Fruit fly (Drosophila melanogaster) whole organism, embryonic: ENCODE data around the gene Polr3E.

Experiments
- Antp ChIP-seq: fragments of 200-800 bp; sonication (Bioruptor generic); optimal IDR thresholded peaks from 3 replicates; lab custom pipeline; 2016; ENCODE audit warnings: missing biosample characterization, missing genetic modification characterization
- Atf-2 ChIP-seq: fragments of 200-800 bp; sonication (Bioruptor generic); optimal IDR thresholded peaks from 2 replicates; lab custom pipeline; 2016; ENCODE audit warnings: missing biosample characterization, missing genetic modification characterization
- BEAF-32 ChIP-seq: fragments of 200-800 bp; sonication (Bioruptor generic); optimal IDR thresholded peaks from 3 replicates; lab custom pipeline; 2017; ENCODE audit warnings: missing biosample characterization, missing genetic modification characterization, mild to moderate bottlenecking, moderate library complexity, missing genetic modification reagents
- CG10147 ChIP-seq: fragments of 200-800 bp; sonication (Bioruptor generic); optimal IDR thresholded peaks from 2 replicates; lab custom pipeline; 2019; ENCODE audit warnings: missing biosample characterization, mild to moderate bottlenecking, missing genetic modification characterization, moderate library complexity
- CG12071 ChIP-seq: fragments of 200-800 bp; sonication (Bioruptor generic); optimal IDR thresholded peaks from 3 replicates; lab custom pipeline; 2018; ENCODE audit warnings: missing biosample characterization, mild to moderate bottlenecking, missing genetic modification characterization
- CG12104 ChIP-seq: fragments of 200-800 bp; sonication (Bioruptor generic); optimal IDR thresholded peaks from 3 replicates; lab custom pipeline; 2016; ENCODE audit warnings: missing biosample characterization, missing genetic modification characterization
- CG12299 ChIP-seq: fragments of 200-800 bp; sonication (Bioruptor generic); optimal IDR thresholded peaks from 2 replicates; lab custom pipeline; 2018; ENCODE audit warnings: missing biosample characterization, mild to moderate bottlenecking, missing genetic modification characterization
- CG13775 ChIP-seq: fragments of 200-800 bp; sonication (Bioruptor generic); optimal IDR thresholded peaks from 3 replicates; lab custom pipeline; 2017; ENCODE audit warnings: missing biosample characterization, mild to moderate bottlenecking, missing genetic modification characterization
- CG15269 ChIP-seq: fragments of 200-800 bp; sonication (Bioruptor generic); optimal IDR thresholded peaks from 2 replicates; lab custom pipeline; 2018; ENCODE audit warnings: missing biosample characterization, mild to moderate bottlenecking, missing genetic modification characterization, moderate library complexity
- CG15514 ChIP-seq: fragments of 200-800 bp; sonication (Bioruptor generic); optimal IDR thresholded peaks from 3 replicates; lab custom pipeline; 2017; ENCODE audit warnings: missing biosample characterization, missing genetic modification characterization, mild to moderate bottlenecking, moderate library complexity, missing genetic modification reagents
- CG1603 ChIP-seq: fragments of 200-800 bp; sonication (Bioruptor generic); optimal IDR thresholded peaks from 2 replicates; lab custom pipeline; 2019; ENCODE audit warnings: missing biosample characterization, mild to moderate bottlenecking, missing genetic modification characterization, moderate library complexity
- CG16815 ChIP-seq: fragments of 200-800 bp; sonication (Bioruptor generic); optimal IDR thresholded peaks from 3 replicates; lab custom pipeline; 2017; ENCODE audit warnings: missing biosample characterization, mild to moderate bottlenecking, missing genetic modification characterization
- CG17361 ChIP-seq: fragments of 200-800 bp; sonication (Bioruptor generic); IDR thresholded peaks from 3 replicates; pipeline ENCODE4 v1.3.6; 2022; ENCODE audit warnings: missing biosample characterization, missing genetic modification characterization
- CG2712 ChIP-seq: fragments of 200-800 bp; optimal IDR thresholded peaks from 3 replicates; lab custom pipeline; 2019; ENCODE audit warnings: missing biosample characterization, mild to moderate bottlenecking, missing genetic modification characterization, moderate library complexity
- CG31224 ChIP-seq: fragments of 200-800 bp; sonication (Bioruptor generic); IDR thresholded peaks from 2 replicates; pipeline ENCODE4 v1.3.6; 2022; ENCODE audit warnings: missing biosample characterization, missing genetic modification characterization
- CG3726 ChIP-seq: fragments of 200-800 bp; sonication (Bioruptor generic); IDR thresholded peaks from 3 replicates; pipeline ENCODE4, ENCODE4 v1.3.6; 2022; ENCODE audit warnings: missing biosample characterization, missing genetic modification characterization
- CG7271 ChIP-seq: fragments of 200-800 bp; sonication (Bioruptor generic); optimal IDR thresholded peaks from 2 replicates; lab custom pipeline; 2018; ENCODE audit warnings: missing biosample characterization, mild to moderate bottlenecking, missing genetic modification characterization, moderate library complexity
- CG8281 ChIP-seq: fragments of 200-800 bp; sonication (Bioruptor generic); optimal IDR thresholded peaks from 2 replicates; lab custom pipeline; 2018; ENCODE audit warnings: missing biosample characterization, mild to moderate bottlenecking, missing genetic modification characterization, moderate library complexity
- CG8290 ChIP-seq, 3 experiments: fragments of 200-800 bp; sonication (Bioruptor generic); optimal IDR thresholded peaks; 2 replicates each; lab custom pipeline; 2016 to 2019; ENCODE audit warnings: missing biosample characterization in 3 of 3, missing genetic modification characterization in 3 of 3, mild to moderate bottlenecking in 2 of 3, moderate library complexity in 1 of 3
- CG8359 ChIP-seq: fragments of 200-800 bp; sonication (Bioruptor generic); optimal IDR thresholded peaks from 2 replicates; lab custom pipeline; 2017; ENCODE audit warnings: missing biosample characterization, mild to moderate bottlenecking, missing genetic modification characterization, borderline replicate concordance
- CG8924 ChIP-seq: fragments of 200-800 bp; optimal IDR thresholded peaks from 3 replicates; lab custom pipeline; 2019; ENCODE audit warnings: missing biosample characterization, mild to moderate bottlenecking, missing genetic modification characterization, moderate library complexity
- D19B ChIP-seq: fragments of 200-800 bp; sonication (Bioruptor generic); optimal IDR thresholded peaks from 2 replicates; lab custom pipeline; 2017; ENCODE audit warnings: missing biosample characterization, mild to moderate bottlenecking, missing genetic modification characterization
- Dfd ChIP-seq, 2 experiments: fragments of >200 bp; optimal IDR thresholded peaks; 2 replicates each; lab custom pipeline; 2017; ENCODE audit warnings: missing biosample characterization in 2 of 2, missing genetic modification characterization in 2 of 2
- Ets65A ChIP-seq: fragments of 200-800 bp; sonication (Bioruptor generic); peaks from one replicate; lab custom pipeline; 2016; ENCODE audit warnings: missing biosample characterization, missing genetic modification characterization
- HHEX ChIP-seq: fragments of 200-800 bp; sonication (Bioruptor generic); optimal IDR thresholded peaks from 3 replicates; lab custom pipeline; 2017; ENCODE audit warnings: missing biosample characterization, mild to moderate bottlenecking, missing genetic modification characterization, missing genetic modification reagents
- MTF-1 ChIP-seq: fragments of 200-800 bp; sonication (Bioruptor generic); optimal IDR thresholded peaks from 2 replicates; lab custom pipeline; 2018; ENCODE audit warnings: missing biosample characterization, mild to moderate bottlenecking, missing genetic modification characterization, borderline replicate concordance
- Med ChIP-seq: fragments of 200-800 bp; sonication (Bioruptor generic); peaks from one replicate; lab custom pipeline; 2016; ENCODE audit warnings: missing biosample characterization, missing genetic modification characterization, mild to moderate bottlenecking, inconsistent platforms, moderate library complexity
- Optix ChIP-seq: fragments of 200-800 bp; sonication (Bioruptor generic); IDR thresholded peaks from 3 replicates; pipeline ENCODE4 v1.3.6; 2022; ENCODE audit warnings: missing biosample characterization, missing genetic modification characterization
- Pdp1 ChIP-seq, 2 experiments: fragments of 200-800 bp; sonication (Bioruptor generic); optimal IDR thresholded peaks; 3 replicates each; lab custom pipeline; 2016; ENCODE audit warnings: missing biosample characterization in 2 of 2, missing genetic modification characterization in 2 of 2, mild to moderate bottlenecking in 1 of 2, moderate library complexity in 1 of 2
- aop ChIP-seq: fragments of 200-800 bp; sonication (Bioruptor generic); IDR thresholded peaks from 2 replicates; pipeline ENCODE4 v1.3.6; 2022; ENCODE audit warnings: missing biosample characterization, missing genetic modification characterization
- ato ChIP-seq: fragments of 200-800 bp; sonication (Bioruptor generic); IDR thresholded peaks from 2 replicates; pipeline ENCODE4 v1.3.6; 2022; ENCODE audit warnings: missing biosample characterization, missing genetic modification characterization; ENCODE audit not compliant: partially characterized antibody
- bcd ChIP-seq: fragments of 200-800 bp; sonication (Bioruptor generic); optimal IDR thresholded peaks from 2 replicates; lab custom pipeline; 2017; ENCODE audit warnings: missing biosample characterization, mild to moderate bottlenecking, missing genetic modification characterization
- chinmo ChIP-seq: fragments of 200-800 bp; sonication (Bioruptor generic); IDR thresholded peaks from 4 replicates; pipeline ENCODE4 v1.3.6; 2022; ENCODE audit warnings: missing biosample characterization, missing genetic modification characterization; ENCODE audit not compliant: partially characterized antibody
- dimm ChIP-seq: fragments of 200-800 bp; sonication (Bioruptor generic); IDR thresholded peaks from 2 replicates; pipeline ENCODE4 v1.3.6; 2022; ENCODE audit warnings: missing biosample characterization, missing genetic modification characterization
- en ChIP-seq: fragments of 200-800 bp; sonication (Bioruptor generic); optimal IDR thresholded peaks from 2 replicates; lab custom pipeline; 2016; ENCODE audit warnings: missing biosample characterization, missing genetic modification characterization
- eve ChIP-seq, 2 experiments: fragments of >200 bp; optimal IDR thresholded peaks; 2 replicates each; lab custom pipeline; 2017; ENCODE audit warnings: missing biosample characterization in 2 of 2, missing genetic modification characterization in 2 of 2
- ken ChIP-seq: fragments of 200-800 bp; sonication (Bioruptor generic); IDR thresholded peaks from 3 replicates; pipeline ENCODE4 v1.3.6; 2022; ENCODE audit warnings: missing biosample characterization, missing genetic modification characterization
- pho ChIP-seq: fragments of 200-800 bp; sonication (Bioruptor generic); optimal IDR thresholded peaks from 2 replicates; lab custom pipeline; 2016; ENCODE audit warnings: missing biosample characterization, missing genetic modification characterization
- pros ChIP-seq: fragments of 200-800 bp; sonication (Bioruptor generic); optimal IDR thresholded peaks from 3 replicates; lab custom pipeline; 2019; ENCODE audit warnings: missing biosample characterization, mild to moderate bottlenecking, missing genetic modification characterization, moderate library complexity
- sc ChIP-seq, 3 experiments: fragments of >200 bp in 2 of 3; fragments of 200-800 bp in 1 of 3; sonication (Bioruptor generic) in 1 of 3; optimal IDR thresholded peaks; 2 replicates in 2 of 3; 3 replicates in 1 of 3; lab custom pipeline; 2017; ENCODE audit warnings: mild to moderate bottlenecking in 1 of 3, missing biosample characterization in 1 of 3, missing genetic modification characterization in 1 of 3, missing genetic modification reagents in 1 of 3
- scrt ChIP-seq: fragments of 200-800 bp; sonication (Bioruptor generic); optimal IDR thresholded peaks from 2 replicates; lab custom pipeline; 2018; ENCODE audit warnings: missing biosample characterization, mild to moderate bottlenecking, missing genetic modification characterization, moderate library complexity
- seq ChIP-seq: fragments of 200-800 bp; sonication (Bioruptor generic); IDR thresholded peaks from 2 replicates; pipeline ENCODE4 v1.3.6; 2022; ENCODE audit warnings: missing biosample characterization, missing genetic modification characterization
- sna ChIP-seq: fragments of 200-800 bp; sonication (Bioruptor generic); IDR thresholded peaks from 2 replicates; pipeline ENCODE4 v1.3.6; 2022; ENCODE audit warnings: missing biosample characterization, missing genetic modification characterization; ENCODE audit not compliant: partially characterized antibody
- toy ChIP-seq: fragments of 200-800 bp; sonication (Bioruptor generic); IDR thresholded peaks from 2 replicates; pipeline ENCODE4 v1.3.6; 2022; ENCODE audit warnings: missing biosample characterization, missing genetic modification characterization
- vfl ChIP-seq: fragments of 200-800 bp; sonication (Bioruptor generic); optimal IDR thresholded peaks from 2 replicates; lab custom pipeline; 2016; ENCODE audit warnings: missing biosample characterization, missing genetic modification characterization
- wdn ChIP-seq: fragments of 200-800 bp; sonication (Bioruptor generic); IDR thresholded peaks from 2 replicates; pipeline ENCODE4 v1.3.6; 2022; ENCODE audit warnings: missing biosample characterization, missing genetic modification characterization
- yki ChIP-seq: fragments of >200 bp; optimal IDR thresholded peaks from 3 replicates; lab custom pipeline; 2018

Polr3E gene

dm6 chr3L:21031093-21031930 lies at the start of gene Polr3E, which contains the start of gene CG10584 (continued):
- TF ChIP-seq CG1603 (tag; lab: Kevin White, UChicago), result peak; percentile 26
- TF ChIP-seq CG8290 (GFP tag; optimal IDR thresholded peaks at IDR 0.05; lab: Kevin White, UChicago), result peak; percentile 90
- peak; percentile 76 to 82 for TF ChIP-seq CG8290 (tag; optimal IDR thresholded peaks at IDR 0.05; lab: Kevin White, UChicago)
- TF ChIP-seq CG13775, result peak; percentile 96
- peak; percentile 76 for TF ChIP-seq CG7271 (tag; lab: Kevin White, UChicago)
- peak; percentile 92 for TF ChIP-seq CG12104
- TF ChIP-seq CG17361 (GFP tag; lab: Robert Waterston, UW), result peak; percentile 99
- peak; percentile 57 for TF ChIP-seq Antp
- peak; percentile 79 for TF ChIP-seq CG8281
- no peak for TF ChIP-seq ato
- TF ChIP-seq Pdp1 (GFP tag; optimal IDR thresholded peaks at IDR 0.05; lab: Kevin White, UChicago), result peak; percentile 63 to 66
- TF ChIP-seq sc (optimal IDR thresholded peaks at IDR 0.05; lab: Kevin White, UChicago), result no peak
- peak; percentile 92 for TF ChIP-seq sc (GFP tag; optimal IDR thresholded peaks at IDR 0.05; lab: Kevin White, UChicago)
- TF ChIP-seq HHEX (GFP tag; lab: Kevin White, UChicago), result peak; percentile 91
- TF ChIP-seq eve (GFP tag; optimal IDR thresholded peaks at IDR 0.05; lab: Kevin White, UChicago), result no peak
- peak; percentile 88 for TF ChIP-seq Med
- peak; percentile 97 for TF ChIP-seq CG8924 (tag; lab: Kevin White, UChicago)
- TF ChIP-seq seq (GFP tag; lab: Robert Waterston, UW), result peak; percentile 78
- TF ChIP-seq yki (lab: Kevin White, UChicago), result no peak
- TF ChIP-seq sna (GFP tag; lab: Robert Waterston, UW), result peak; percentile 61; the same call in 1 of the 2 replicates
- peak; percentile 93 for TF ChIP-seq CG12299 (tag; lab: Kevin White, UChicago)
- peak; percentile 80 for TF ChIP-seq Ets65A (GFP tag; lab: Kevin White, UChicago)
- TF ChIP-seq CG2712 (tag; lab: Kevin White, UChicago), result peak; percentile 97
- peak; percentile 87 for TF ChIP-seq scrt (GFP tag; lab: Kevin White, UChicago)
- TF ChIP-seq toy, result peak; percentile 49; the same call in 1 of the 2 replicates
- TF ChIP-seq CG3726, result no peak
- TF ChIP-seq ken (GFP tag; lab: Robert Waterston, UW), result peak; percentile 72; the same call in 1 of the 3 replicates
- peak; percentile 83 for TF ChIP-seq CG8359
- peak; percentile 86 for TF ChIP-seq D19B (GFP tag; lab: Kevin White, UChicago)
- peak; percentile 19 for TF ChIP-seq BEAF-32 (GFP tag; lab: Kevin White, UChicago)
- peak; percentile 94 for TF ChIP-seq CG10147
- TF ChIP-seq bcd, result peak; percentile 94
- TF ChIP-seq CG15269 (tag; lab: Kevin White, UChicago), result peak; percentile 96
- TF ChIP-seq pros (GFP tag; lab: Kevin White, UChicago), result peak; percentile 77
- peak; percentile 78 for TF ChIP-seq CG15514 (GFP tag; lab: Kevin White, UChicago)
- TF ChIP-seq vfl (GFP tag; lab: Kevin White, UChicago), result no peak
- peak; percentile 60 for TF ChIP-seq pho
- TF ChIP-seq Dfd (GFP tag; optimal IDR thresholded peaks at IDR 0.05; lab: Kevin White, UChicago), result no peak
- peak; percentile 8; the same call in 1 of the 4 replicates for TF ChIP-seq chinmo (GFP tag; lab: Robert Waterston, UW)
- TF ChIP-seq CG16815 (GFP tag; lab: Kevin White, UChicago), result peak; percentile 89
- peak; percentile 76 for TF ChIP-seq MTF-1 (GFP tag; lab: Kevin White, UChicago)
- peak; percentile 73 for TF ChIP-seq CG12071 (GFP tag; lab: Kevin White, UChicago)
- peak; percentile 64 for TF ChIP-seq dimm (GFP tag; lab: Robert Waterston, UW)
- TF ChIP-seq wdn (GFP tag; lab: Robert Waterston, UW), result peak; percentile 67
- TF ChIP-seq CG31224, result peak; percentile 66
- no peak for TF ChIP-seq en (GFP tag; lab: Kevin White, UChicago)
- no peak for TF ChIP-seq aop
- TF ChIP-seq Optix (GFP tag; lab: Robert Waterston, UW), result no peak
- TF ChIP-seq Atf-2 (GFP tag; lab: Kevin White, UChicago), result peak; percentile 51
